Worm (Caenorhabditis elegans): ENCODE results near the gene ZK1248.4.

Gene ZK1248.4

DNA sequence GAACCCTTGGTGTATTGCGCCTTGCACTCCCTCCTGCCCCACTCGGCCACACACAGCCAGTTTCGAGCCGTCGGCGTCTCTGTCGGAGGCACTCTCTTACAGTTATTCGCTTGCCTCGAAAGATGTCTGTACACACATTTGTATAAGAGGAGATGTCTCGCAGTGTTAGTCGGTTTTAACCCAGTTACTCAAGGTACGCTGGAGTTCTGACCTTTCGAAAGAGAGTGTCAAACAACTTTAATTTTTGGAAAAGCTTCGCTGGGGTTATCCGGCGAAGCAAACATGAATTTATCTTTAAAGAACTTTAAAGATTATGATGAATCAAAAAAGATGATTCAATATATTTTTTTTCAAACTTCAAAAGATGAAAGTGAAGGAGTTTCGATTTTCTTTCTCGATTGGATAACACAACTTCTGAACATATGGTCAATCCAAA lies 26.3 kb downstream of the ZK1248.4 start (continued):
- peak; percentile 95 for TF ChIP-seq nhr-43 (tag; optimal IDR thresholded peaks at IDR 0.05; ENCODE audit: poor library complexity, severe bottlenecking)
- TF ChIP-seq ZK546.5 (tag; optimal IDR thresholded peaks at IDR 0.05), result peak; percentile 73
- no peak for TF ChIP-seq nhr-237 (tag; optimal IDR thresholded peaks at IDR 0.05)
- peak; percentile 75 for TF ChIP-seq mdl-1 (tag; optimal IDR thresholded peaks at IDR 0.05)
- peak; percentile 96 for TF ChIP-seq nhr-77 (tag; optimal IDR thresholded peaks at IDR 0.05)
- TF ChIP-seq lin-39 (tag; optimal IDR thresholded peaks at IDR 0.05), result peak; percentile 99
- TF ChIP-seq egl-27 (tag; optimal IDR thresholded peaks at IDR 0.05), result peak; percentile 92
- no peak for TF ChIP-seq mml-1 (tag; optimal IDR thresholded peaks at IDR 0.05)

DNA sequence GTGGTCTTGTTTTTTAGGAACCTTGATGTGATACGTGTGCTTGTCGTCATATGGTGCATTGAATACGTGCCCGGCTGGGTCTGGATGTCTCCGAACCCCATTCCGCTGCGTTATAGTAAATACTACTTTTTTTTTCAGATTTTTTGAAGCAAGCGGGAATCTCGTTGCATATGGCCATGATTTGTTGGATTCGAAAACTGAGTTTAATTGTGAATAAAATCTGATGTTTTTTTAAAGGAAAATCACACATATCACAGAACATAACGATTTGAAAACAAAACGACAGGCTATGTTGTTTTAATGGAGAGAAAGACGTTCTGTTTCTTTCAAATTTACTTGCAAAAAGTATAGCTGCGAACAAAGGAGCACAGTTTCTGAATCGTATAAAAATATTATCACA lies 27.0 kb downstream of the ZK1248.4 start, which contains the start of the genes ZK1248.17 and H41C03.3:
TSS of gene ZK1248.17 (minus strand) at position 101 of the 400 bp plus-strand sequence.
TSS of gene H41C03.3 (plus strand) at position 337 of the 400 bp plus-strand sequence.
- no peak for TF ChIP-seq fkh-2 (tag; optimal IDR thresholded peaks at IDR 0.05)
- no peak for TF ChIP-seq eor-1 (tag; optimal IDR thresholded peaks at IDR 0.05)
- TF ChIP-seq nhr-43 (tag; optimal IDR thresholded peaks at IDR 0.05; ENCODE audit: poor library complexity, severe bottlenecking), result no peak
- no peak for TF ChIP-seq fos-1 (tag; optimal IDR thresholded peaks at IDR 0.05)

DNA sequence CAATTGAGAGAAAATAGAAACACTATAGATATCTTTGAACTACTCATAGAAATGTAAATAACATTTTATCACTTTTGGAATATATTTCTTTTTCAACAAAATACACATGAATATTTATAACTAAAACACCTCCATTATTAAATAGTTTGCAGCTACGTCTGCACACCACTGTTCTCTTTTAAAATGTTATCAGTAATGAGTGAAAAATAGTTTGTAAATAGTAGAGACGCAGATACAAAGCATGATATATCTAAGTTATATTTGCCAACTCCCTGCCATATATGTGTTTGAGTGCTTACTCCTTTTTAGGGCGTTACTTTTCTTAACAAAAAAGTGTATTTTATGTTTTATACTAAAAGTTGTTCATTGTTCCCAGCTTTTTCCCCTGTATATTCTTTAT lies 27.8 kb downstream of the ZK1248.4 start:
- TF ChIP-seq nhr-11 (tag; optimal IDR thresholded peaks at IDR 0.05), result no peak
- TF ChIP-seq ceh-28 (tag; optimal IDR thresholded peaks at IDR 0.05), result no peak
- peak; percentile 68 for TF ChIP-seq pha-4 (tag; optimal IDR thresholded peaks at IDR 0.05)
- TF ChIP-seq daf-12 (tag; optimal IDR thresholded peaks at IDR 0.05), result no peak
- TF ChIP-seq pqm-1 (tag; optimal IDR thresholded peaks at IDR 0.05), result peak; percentile 5
- TF ChIP-seq elt-2 (tag; optimal IDR thresholded peaks at IDR 0.05), result peak; percentile 70

DNA sequence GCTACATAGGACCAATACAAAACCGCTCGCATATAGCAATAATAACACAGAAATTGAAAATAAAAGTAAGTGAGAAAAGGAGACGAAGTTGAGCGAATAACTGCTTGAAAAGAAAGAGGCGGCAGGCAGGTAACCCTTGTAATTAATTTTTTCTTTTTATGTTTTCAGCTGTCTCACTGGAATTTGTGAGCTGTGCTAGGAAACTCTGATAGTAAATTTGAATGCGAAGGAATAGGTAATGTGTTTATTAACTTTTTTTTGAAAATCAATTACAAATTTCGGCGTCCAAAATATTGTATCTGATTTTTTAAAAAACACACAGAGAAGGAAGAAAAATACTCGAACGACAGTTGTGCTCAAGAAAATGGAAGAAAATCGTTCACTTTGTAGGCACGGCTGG lies 33.6 kb downstream of the ZK1248.4 start, which contains the start of gene H41C03.2:
TSS of gene H41C03.2 (minus strand) at position 101 of the 400 bp plus-strand sequence.
- TF ChIP-seq ztf-11 (tag; optimal IDR thresholded peaks at IDR 0.05), result no peak
- TF ChIP-seq sea-2 (GFP tag; optimal IDR thresholded peaks at IDR 0.05), result no peak
- no peak for TF ChIP-seq pqm-1 (tag; optimal IDR thresholded peaks at IDR 0.05)
- TF ChIP-seq R02D3.7 (tag; optimal IDR thresholded peaks at IDR 0.05), result no peak
- TF ChIP-seq nhr-12 (tag; optimal IDR thresholded peaks at IDR 0.05), result no peak
- TF ChIP-seq mml-1 (tag; optimal IDR thresholded peaks at IDR 0.05), result no peak
- no peak for TF ChIP-seq nhr-77 (tag; optimal IDR thresholded peaks at IDR 0.05)
- no peak for TF ChIP-seq snpc-4 (tag; optimal IDR thresholded peaks at IDR 0.05)
- TF ChIP-seq mdl-1 (tag; optimal IDR thresholded peaks at IDR 0.05), result no peak
- TF ChIP-seq fkh-2 (tag; optimal IDR thresholded peaks at IDR 0.05), result no peak
- TF ChIP-seq ceh-16 (tag; optimal IDR thresholded peaks at IDR 0.05), result no peak
- no peak for TF ChIP-seq jun-1 (tag; optimal IDR thresholded peaks at IDR 0.05)
- TF ChIP-seq unc-39 (tag; optimal IDR thresholded peaks at IDR 0.05), result no peak
- TF ChIP-seq nhr-23 (tag; optimal IDR thresholded peaks at IDR 0.05), result no peak
- no peak for TF ChIP-seq aly-2 (tag; optimal IDR thresholded peaks at IDR 0.05)
- no peak for TF ChIP-seq nhr-67 (tag; optimal IDR thresholded peaks at IDR 0.05)
- no peak for TF ChIP-seq nhr-237 (tag; optimal IDR thresholded peaks at IDR 0.05)
- TF ChIP-seq hmg-11 (tag; optimal IDR thresholded peaks at IDR 0.05), result no peak

DNA sequence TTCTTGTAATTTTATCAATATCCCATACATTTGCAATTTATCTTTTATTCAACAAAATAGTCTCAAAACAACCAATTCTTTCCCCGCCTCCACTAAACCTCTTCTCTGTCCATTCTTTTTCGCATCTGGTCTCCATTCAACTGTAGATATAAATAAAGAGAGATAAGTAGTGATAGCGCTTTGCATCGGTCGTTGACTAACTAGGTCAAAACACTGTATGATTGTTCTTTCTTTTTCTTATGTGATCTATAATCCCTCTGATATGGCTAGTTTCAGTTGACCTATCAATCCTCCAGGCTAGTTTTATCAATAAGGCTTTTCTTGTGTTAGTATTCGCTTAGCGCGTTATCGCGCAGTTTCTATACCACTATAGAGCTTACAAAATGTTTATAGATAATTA lies 34.9 kb downstream of the ZK1248.4 start:
- TF ChIP-seq ceh-28 (tag; optimal IDR thresholded peaks at IDR 0.05) (peak; percentile 20), ceh-9 (tag; optimal IDR thresholded peaks at IDR 0.05) (no peak), nhr-43 (tag; optimal IDR thresholded peaks at IDR 0.05; ENCODE audit: poor library complexity, severe bottlenecking) (peak; percentile 31), nhr-23 (tag; optimal IDR thresholded peaks at IDR 0.05) (peak; percentile 91), nhr-76 (tag; optimal IDR thresholded peaks at IDR 0.05) (no peak), ZK546.5 (tag; optimal IDR thresholded peaks at IDR 0.05) (no peak), elt-3 (tag; optimal IDR thresholded peaks at IDR 0.05) (peak in 2 of 3 experiments; percentile 42 to 53)

DNA sequence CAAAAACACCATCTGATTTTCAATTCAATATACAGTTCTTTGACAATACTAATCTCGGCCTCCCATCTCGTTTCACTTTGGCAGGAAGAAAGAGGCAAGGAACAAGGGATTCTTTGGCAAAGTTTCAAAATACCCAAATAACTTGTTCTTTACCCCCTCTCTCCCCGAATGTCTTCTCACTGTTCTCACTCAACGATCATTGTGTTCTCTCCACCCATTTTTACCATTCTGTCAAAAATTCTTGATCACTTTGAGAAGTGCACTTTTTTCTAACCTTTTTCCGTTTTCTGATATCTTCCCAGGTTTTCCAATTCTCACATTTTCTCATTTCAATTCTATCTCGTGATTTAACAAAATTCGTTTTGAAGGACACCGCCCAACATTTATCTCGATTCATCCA lies 35.7 kb downstream of the ZK1248.4 start, which contains the start of gene H41C03.1:
TSS of gene H41C03.1 (plus strand) at position 301 of the 400 bp plus-strand sequence.
- TF ChIP-seq mml-1 (tag; optimal IDR thresholded peaks at IDR 0.05) (no peak), ceh-16 (tag; optimal IDR thresholded peaks at IDR 0.05) (no peak), nhr-11 (tag; optimal IDR thresholded peaks at IDR 0.05) (no peak), nhr-43 (tag; optimal IDR thresholded peaks at IDR 0.05; ENCODE audit: poor library complexity, severe bottlenecking) (no peak), elt-3 (tag; optimal IDR thresholded peaks at IDR 0.05) (no peak), nhr-237 (tag; optimal IDR thresholded peaks at IDR 0.05) (no peak), pqm-1 (tag; optimal IDR thresholded peaks at IDR 0.05) (no peak), lsy-12 (tag; optimal IDR thresholded peaks at IDR 0.05) (no peak), lin-39 (tag; optimal IDR thresholded peaks at IDR 0.05) (no peak)
